Fruit fly (Drosophila melanogaster): Measurements from ENCODE around the gene CG5116.
A peak's percentile ranks its signal among the peaks of the same experiment; 100 is the strongest.

Gene CG5116

DNA sequence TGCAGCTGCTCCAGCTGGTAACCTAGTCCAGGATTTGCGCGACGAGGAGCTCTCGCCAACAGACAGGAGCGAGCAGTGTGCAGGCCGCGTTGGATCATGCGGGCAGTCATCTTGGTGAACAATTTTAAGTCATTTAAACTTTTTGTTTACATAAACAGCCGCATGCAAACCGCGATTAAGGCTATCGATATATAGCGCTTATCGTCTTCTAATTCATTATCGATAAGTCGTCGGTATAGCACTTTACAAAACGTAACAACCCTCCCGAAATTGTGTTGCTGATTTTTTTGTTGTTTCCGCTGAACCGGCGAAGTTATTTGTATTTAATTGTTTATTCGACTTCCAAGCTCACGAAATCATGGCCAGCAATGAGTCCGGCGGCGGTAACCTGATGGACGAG is 6.2 kb upstream of the CG5116 start, which contains the start of the genes CG4553 and MED28 (continued):
- TF ChIP-seq Doc3 (GFP tag; IDR thresholded peaks at IDR 0.05; ENCODE audit: partially characterized antibody) (peak; percentile 91), sr (GFP tag; IDR thresholded peaks at IDR 0.05) (no peak), nmo (GFP tag; optimal IDR thresholded peaks at IDR 0.05) (peak; percentile 5), Dp (GFP tag; optimal IDR thresholded peaks at IDR 0.05) (peak; percentile 61), CG1603 (tag; optimal IDR thresholded peaks at IDR 0.05) (no peak), CG5180 (GFP tag; optimal IDR thresholded peaks at IDR 0.05) (no peak), pzg (GFP tag; optimal IDR thresholded peaks at IDR 0.05) (peak; percentile 50), CG15011 (GFP tag; optimal IDR thresholded peaks at IDR 0.05) (no peak), mirr (GFP tag; optimal IDR thresholded peaks at IDR 0.05) (no peak), Med (GFP tag) (peak; percentile 66), CG1529 (GFP tag; optimal IDR thresholded peaks at IDR 0.05) (no peak), ttk (GFP tag; IDR thresholded peaks at IDR 0.05) (no peak), Dll (GFP tag; IDR thresholded peaks at IDR 0.05; ENCODE audit: partially characterized antibody) (peak; percentile 90), fd96Cb (tag; optimal IDR thresholded peaks at IDR 0.05) (no peak), lab (GFP tag; optimal IDR thresholded peaks at IDR 0.05) (no peak), CG12071 (GFP tag; optimal IDR thresholded peaks at IDR 0.05) (no peak), CG4328 (GFP tag; optimal IDR thresholded peaks at IDR 0.05) (no peak), fd102C (GFP tag; optimal IDR thresholded peaks at IDR 0.05) (no peak), CG2712 (tag; optimal IDR thresholded peaks at IDR 0.05) (no peak), Dbx (GFP tag; IDR thresholded peaks at IDR 0.05) (no peak), nerfin-2 (GFP tag; IDR thresholded peaks at IDR 0.05; ENCODE audit: partially characterized antibody) (peak; percentile 74), CG17361 (GFP tag; IDR thresholded peaks at IDR 0.05) (no peak), Fer2 (tag; optimal IDR thresholded peaks at IDR 0.05) (no peak), bab2 (GFP tag; optimal IDR thresholded peaks at IDR 0.05) (no peak), jigr1 (GFP tag; IDR thresholded peaks at IDR 0.05) (no peak), Myb (GFP tag; optimal IDR thresholded peaks at IDR 0.05) (peak; percentile 45), C15 (GFP tag; IDR thresholded peaks at IDR 0.05) (no peak), CG12391 (tag; optimal IDR thresholded peaks at IDR 0.05) (no peak), CG10366 (GFP tag; IDR thresholded peaks at IDR 0.05) (no peak), CG3407 (GFP tag; optimal IDR thresholded peaks at IDR 0.05) (no peak), CG10462 (GFP tag; optimal IDR thresholded peaks at IDR 0.05) (no peak), CG11398 (GFP tag; optimal IDR thresholded peaks at IDR 0.05) (no peak), HLH4C (GFP tag; IDR thresholded peaks at IDR 0.05; ENCODE audit: partially characterized antibody) (peak; percentile 85), D19A (tag; optimal IDR thresholded peaks at IDR 0.05) (no peak), CG2199 (GFP tag; IDR thresholded peaks at IDR 0.05) (no peak), CG42726 (GFP tag; IDR thresholded peaks at IDR 0.05; ENCODE audit: partially characterized antibody) (peak; percentile 64; the same call in 1 of the 2 replicates), lilli (GFP tag; optimal IDR thresholded peaks at IDR 0.05) (no peak), rib (GFP tag; IDR thresholded peaks at IDR 0.05) (no peak), sd (tag; optimal IDR thresholded peaks at IDR 0.05) (no peak), ac (GFP tag; optimal IDR thresholded peaks at IDR 0.05) (no peak), CG10147 (GFP tag; optimal IDR thresholded peaks at IDR 0.05) (no peak), ind (GFP tag; optimal IDR thresholded peaks at IDR 0.05) (no peak), CG8359 (GFP tag; optimal IDR thresholded peaks at IDR 0.05; ENCODE audit: borderline replicate concordance) (no peak), hkb (optimal IDR thresholded peaks at IDR 0.05) (no peak), hkb (GFP tag; IDR thresholded peaks at IDR 0.05) (no peak), Hr39 (optimal IDR thresholded peaks at IDR 0.05) (no peak), tup (GFP tag; optimal IDR thresholded peaks at IDR 0.05) (no peak), dati (GFP tag; IDR thresholded peaks at IDR 0.05) (no peak), E2f2 (GFP tag; IDR thresholded peaks at IDR 0.05) (peak; percentile 59; the same call in 1 of the 2 replicates), CG30431 (GFP tag; optimal IDR thresholded peaks at IDR 0.05) (no peak), Sin3A (optimal IDR thresholded peaks at IDR 0.05) (peak; percentile 38), CG15601 (tag; optimal IDR thresholded peaks at IDR 0.05) (no peak)

Measured in whole organism, embryonic.